Worm (Caenorhabditis elegans): ENCODE results near the gene trap-3.

ce11 chrIV:2432693-2433092 is 43.4 kb downstream of the trap-3 start, which contains the start of gene C45G7.4:
- TF ChIP-seq snpc-4 (tag; optimal IDR thresholded peaks at IDR 0.05) (no peak), attf-4 (tag; optimal IDR thresholded peaks at IDR 0.05) (no peak), nhr-237 (tag; optimal IDR thresholded peaks at IDR 0.05) (no peak), daf-12 (tag; optimal IDR thresholded peaks at IDR 0.05) (no peak)
